Fruit fly (Drosophila melanogaster): ENCODE measurements around the gene Nab2.
A peak's percentile ranks its signal among the peaks of the same experiment; 100 is the strongest.

Nab2 gene

dm6 chr3R:24294784-24295555 lies 23.2 kb downstream of the Nab2 start, which contains the start of gene crb (continued):
- TF ChIP-seq Lpt (GFP tag; optimal IDR thresholded peaks at IDR 0.05): no peak
- TF ChIP-seq achi (GFP tag; optimal IDR thresholded peaks at IDR 0.05): peak; percentile 27
- TF ChIP-seq Hr4 (GFP tag; optimal IDR thresholded peaks at IDR 0.05): peak; percentile 50
- TF ChIP-seq fd59A (GFP tag; optimal IDR thresholded peaks at IDR 0.05): no peak
- TF ChIP-seq CG8119 (GFP tag; IDR thresholded peaks at IDR 0.05): no peak
- TF ChIP-seq CG7368 (GFP tag; optimal IDR thresholded peaks at IDR 0.05): no peak
- TF ChIP-seq CG11762 (GFP tag; optimal IDR thresholded peaks at IDR 0.05; ENCODE audit: insufficient read depth): peak; percentile 7
- TF ChIP-seq CG11294 (GFP tag; IDR thresholded peaks at IDR 0.05): no peak
- peak; percentile 44 for TF ChIP-seq CG3032 (tag; optimal IDR thresholded peaks at IDR 0.05)
- TF ChIP-seq Sox15 (GFP tag; optimal IDR thresholded peaks at IDR 0.05): no peak
- TF ChIP-seq dsx (GFP tag; optimal IDR thresholded peaks at IDR 0.05; ENCODE audit: poor library complexity, severe bottlenecking): peak; percentile 30
- TF ChIP-seq CG6792 (GFP tag; optimal IDR thresholded peaks at IDR 0.05): peak; percentile 25
- TF ChIP-seq Blimp-1 (GFP tag; optimal IDR thresholded peaks at IDR 0.05): no peak
- TF ChIP-seq CG32006 (GFP tag; optimal IDR thresholded peaks at IDR 0.05): peak; percentile 27
- no peak for TF ChIP-seq Gug (GFP tag; IDR thresholded peaks at IDR 0.05)
- peak; percentile 45 for TF ChIP-seq fkh (GFP tag; optimal IDR thresholded peaks at IDR 0.05)
- peak; percentile 42 for TF ChIP-seq pdm3 (GFP tag; optimal IDR thresholded peaks at IDR 0.05)
- peak; percentile 35 for TF ChIP-seq topi (GFP tag; optimal IDR thresholded peaks at IDR 0.05)

dm6 chr3R:24294299-24294698 lies 23.9 kb downstream of the Nab2 start, which contains the start of gene CG5715:
CG5715 (minus strand) TSS chr3R:24294399.
- TF ChIP-seq Gug (GFP tag; IDR thresholded peaks at IDR 0.05): no peak
- no peak for TF ChIP-seq ss (GFP tag; optimal IDR thresholded peaks at IDR 0.05)
- no peak for TF ChIP-seq fkh (GFP tag; optimal IDR thresholded peaks at IDR 0.05)
- TF ChIP-seq Ets21C (GFP tag; optimal IDR thresholded peaks at IDR 0.05): no peak
- no peak for TF ChIP-seq salr (GFP tag; optimal IDR thresholded peaks at IDR 0.05)
- TF ChIP-seq CG11294 (GFP tag; IDR thresholded peaks at IDR 0.05): no peak
- no peak for TF ChIP-seq CG8632 (GFP tag; optimal IDR thresholded peaks at IDR 0.05)
- TF ChIP-seq esn (GFP tag; optimal IDR thresholded peaks at IDR 0.05): no peak
- no peak for TF ChIP-seq CG8319 (GFP tag; optimal IDR thresholded peaks at IDR 0.05)

dm6 chr3R:24293171-24293570 lies 25.0 kb downstream of the Nab2 start:
- no peak for TF ChIP-seq svp (GFP tag)
- TF ChIP-seq salr (GFP tag; optimal IDR thresholded peaks at IDR 0.05): no peak
- peak; percentile 50 for TF ChIP-seq fkh (GFP tag; optimal IDR thresholded peaks at IDR 0.05)

dm6 chr3R:24289768-24290349 lies 28.4 kb downstream of the Nab2 start, which contains the start of the genes CG34290 and Uck:
CG34290 (minus strand) TSS chr3R:24289818.
Uck (plus strand) TSS chr3R:24290172.
- TF ChIP-seq CG9139 (GFP tag; optimal IDR thresholded peaks at IDR 0.05) (peak; percentile 61), Ets96B (tag; optimal IDR thresholded peaks at IDR 0.05) (peak; percentile 28), CG3032 (tag; optimal IDR thresholded peaks at IDR 0.05) (peak; percentile 39), fd59A (GFP tag; optimal IDR thresholded peaks at IDR 0.05) (peak; percentile 27), fkh (GFP tag; optimal IDR thresholded peaks at IDR 0.05) (peak; percentile 79), salr (GFP tag; optimal IDR thresholded peaks at IDR 0.05) (peak in 1 of 2 experiments; percentile 74), CG8319 (GFP tag; optimal IDR thresholded peaks at IDR 0.05) (no peak), CG6808 (GFP tag; optimal IDR thresholded peaks at IDR 0.05) (peak; percentile 51), CG11762 (GFP tag; optimal IDR thresholded peaks at IDR 0.05; ENCODE audit: insufficient read depth) (peak; percentile 18), CG15336 (GFP tag; IDR thresholded peaks at IDR 0.05) (no peak), svp (GFP tag) (peak; percentile 75), pdm3 (GFP tag; optimal IDR thresholded peaks at IDR 0.05) (no peak), Eip75B (GFP tag; optimal IDR thresholded peaks at IDR 0.05) (peak; percentile 50), achi (GFP tag; optimal IDR thresholded peaks at IDR 0.05) (peak; percentile 14), CG3919 (GFP tag; optimal IDR thresholded peaks at IDR 0.05) (peak; percentile 76), CG6854 (GFP tag; optimal IDR thresholded peaks at IDR 0.05) (peak; percentile 53), Hr4 (GFP tag; optimal IDR thresholded peaks at IDR 0.05) (peak; percentile 14), CG32006 (GFP tag; optimal IDR thresholded peaks at IDR 0.05) (no peak), CG16779 (tag; optimal IDR thresholded peaks at IDR 0.05) (no peak), CG11294 (GFP tag; IDR thresholded peaks at IDR 0.05) (no peak), CG1621 (tag; optimal IDR thresholded peaks at IDR 0.05) (peak; percentile 65), cyc (GFP tag; optimal IDR thresholded peaks at IDR 0.05) (peak; percentile 60), Sox14 (GFP tag; optimal IDR thresholded peaks at IDR 0.05) (peak; percentile 52), dac (GFP tag; optimal IDR thresholded peaks at IDR 0.05) (no peak), eg (GFP tag; IDR thresholded peaks at IDR 0.05) (peak; percentile 56), topi (GFP tag; optimal IDR thresholded peaks at IDR 0.05) (peak; percentile 62), CG10631 (GFP tag; optimal IDR thresholded peaks at IDR 0.05) (peak; percentile 6), Sox102F (GFP tag; optimal IDR thresholded peaks at IDR 0.05) (peak; percentile 47), CG34406 (GFP tag; optimal IDR thresholded peaks at IDR 0.05) (peak; percentile 35), CG8632 (GFP tag; optimal IDR thresholded peaks at IDR 0.05) (peak; percentile 27)

All from whole organism, prepupa.